Fruit fly (Drosophila melanogaster): ENCODE results near the gene Blos2.

Gene Blos2

dm6 chr3L:11091943-11092609 lies 30.7 kb downstream of the Blos2 start (continued):
- TF ChIP-seq Stat92E (GFP tag; optimal IDR thresholded peaks at IDR 0.05) (no peak), disco-r (GFP tag; optimal IDR thresholded peaks at IDR 0.05) (peak; percentile 18), Mes4 (GFP tag; optimal IDR thresholded peaks at IDR 0.05) (peak; percentile 57), CG34224 (GFP tag; IDR thresholded peaks at IDR 0.05; ENCODE audit: partially characterized antibody) (no peak), CG4820 (GFP tag; optimal IDR thresholded peaks at IDR 0.05) (peak; percentile 39), gfzf (GFP tag; optimal IDR thresholded peaks at IDR 0.05) (peak; percentile 21), CG4282 (GFP tag; optimal IDR thresholded peaks at IDR 0.05) (no peak), Mad (GFP tag; optimal IDR thresholded peaks at IDR 0.05) (peak; percentile 45), CG6813 (GFP tag; optimal IDR thresholded peaks at IDR 0.05) (peak; percentile 27), ara (GFP tag; IDR thresholded peaks at IDR 0.05) (peak; percentile 52), p53 (GFP tag; optimal IDR thresholded peaks at IDR 0.05) (peak; percentile 29), gsb (GFP tag; IDR thresholded peaks at IDR 0.05) (no peak), CkIIα-i1 (GFP tag; IDR thresholded peaks at IDR 0.05) (no peak), ac (GFP tag; optimal IDR thresholded peaks at IDR 0.05) (no peak), CG11696 (GFP tag; IDR thresholded peaks at IDR 0.05) (no peak), CG6175 (GFP tag; IDR thresholded peaks at IDR 0.05) (no peak), crp (GFP tag; optimal IDR thresholded peaks at IDR 0.05) (peak in 1 of 2 experiments; percentile 39), H15 (GFP tag; IDR thresholded peaks at IDR 0.05) (peak; percentile 37; the same call in 2 of the 3 replicates), Dad (GFP tag; optimal IDR thresholded peaks at IDR 0.05) (peak; percentile 58), BtbVII (GFP tag; optimal IDR thresholded peaks at IDR 0.05) (no peak), CG10431 (GFP tag; optimal IDR thresholded peaks at IDR 0.05) (peak; percentile 51), Pdp1 (GFP tag; optimal IDR thresholded peaks at IDR 0.05) (peak; percentile 37 to 98), ewg (GFP tag; optimal IDR thresholded peaks at IDR 0.05) (peak; percentile 7), B-H2 (GFP tag; optimal IDR thresholded peaks at IDR 0.05) (no peak), NfI (GFP tag; optimal IDR thresholded peaks at IDR 0.05) (peak; percentile 62), Nf-YA (GFP tag; IDR thresholded peaks at IDR 0.05) (no peak), CG15514 (GFP tag; optimal IDR thresholded peaks at IDR 0.05) (peak; percentile 62), Mrtf (GFP tag; IDR thresholded peaks at IDR 0.05) (peak; percentile 62; the same call in 2 of the 3 replicates), CG4707 (GFP tag; optimal IDR thresholded peaks at IDR 0.05) (no peak), sisA (GFP tag; IDR thresholded peaks at IDR 0.05) (no peak), Poxn (GFP tag; IDR thresholded peaks at IDR 0.05) (no peak), Gug (GFP tag; IDR thresholded peaks at IDR 0.05) (peak; percentile 44; the same call in 2 of the 4 replicates), hb (GFP tag; IDR thresholded peaks at IDR 0.05; ENCODE audit: partially characterized antibody) (no peak), CG14860 (GFP tag; IDR thresholded peaks at IDR 0.05; ENCODE audit: partially characterized antibody) (no peak), Spps (tag; optimal IDR thresholded peaks at IDR 0.05) (no peak), CG8281 (tag; optimal IDR thresholded peaks at IDR 0.05) (no peak), Hr39 (optimal IDR thresholded peaks at IDR 0.05) (no peak), CG7928 (GFP tag; optimal IDR thresholded peaks at IDR 0.05) (no peak), Trl (optimal IDR thresholded peaks at IDR 0.05) (no peak), Trl (GFP tag; optimal IDR thresholded peaks at IDR 0.05) (peak; percentile 68), klu (GFP tag; IDR thresholded peaks at IDR 0.05) (0 out of 2 replicates have a peak, but pooled peaks have one; percentile 40), CG4424 (GFP tag; optimal IDR thresholded peaks at IDR 0.05) (peak; percentile 51), Ssrp (tag; optimal IDR thresholded peaks at IDR 0.05) (no peak), Sry-β (GFP tag; optimal IDR thresholded peaks at IDR 0.05) (no peak), Asciz (GFP tag; optimal IDR thresholded peaks at IDR 0.05) (peak; percentile 14), lola (GFP tag; optimal IDR thresholded peaks at IDR 0.05) (no peak), sug (tag; optimal IDR thresholded peaks at IDR 0.05) (peak; percentile 11), Ptx1 (GFP tag; IDR thresholded peaks at IDR 0.05) (peak; percentile 30; the same call in 1 of the 2 replicates), CG10959 (GFP tag; IDR thresholded peaks at IDR 0.05) (no peak), C15 (GFP tag; IDR thresholded peaks at IDR 0.05) (no peak)
